Worm (Caenorhabditis elegans): Measurements from ENCODE around the gene nspa-9.
A peak's percentile ranks its signal among the peaks of the same experiment; 100 is the strongest.

nspa-9 gene

DNA sequence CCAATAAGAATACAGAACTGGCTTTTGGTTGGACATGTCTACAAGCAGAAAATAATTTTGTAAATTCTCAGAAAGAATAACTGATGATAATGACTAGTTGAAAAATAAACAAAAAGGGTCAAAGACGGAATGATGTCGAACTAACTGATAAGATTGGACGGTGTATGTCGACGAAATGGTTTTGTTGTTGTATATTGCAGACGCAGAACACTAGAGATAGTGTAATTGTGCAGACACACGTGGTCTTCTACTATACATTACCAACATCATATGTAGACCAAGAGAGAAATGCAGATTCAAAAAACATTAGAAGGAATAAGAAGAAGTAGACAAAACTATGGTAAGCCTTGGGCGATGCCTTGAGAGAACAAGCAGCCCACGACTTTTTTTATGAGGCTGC, 11.1 kb upstream of the nspa-9 start, which contains the start of the genes gst-42 and D1053.2 (continued):
- TF ChIP-seq unc-39 (tag; optimal IDR thresholded peaks at IDR 0.05) (no peak), elt-1 (tag; optimal IDR thresholded peaks at IDR 0.05) (no peak), fkh-10 (GFP tag; optimal IDR thresholded peaks at IDR 0.05) (no peak), fos-1 (tag; optimal IDR thresholded peaks at IDR 0.05) (no peak), skn-1 (tag; optimal IDR thresholded peaks at IDR 0.05) (peak; percentile 28)

DNA sequence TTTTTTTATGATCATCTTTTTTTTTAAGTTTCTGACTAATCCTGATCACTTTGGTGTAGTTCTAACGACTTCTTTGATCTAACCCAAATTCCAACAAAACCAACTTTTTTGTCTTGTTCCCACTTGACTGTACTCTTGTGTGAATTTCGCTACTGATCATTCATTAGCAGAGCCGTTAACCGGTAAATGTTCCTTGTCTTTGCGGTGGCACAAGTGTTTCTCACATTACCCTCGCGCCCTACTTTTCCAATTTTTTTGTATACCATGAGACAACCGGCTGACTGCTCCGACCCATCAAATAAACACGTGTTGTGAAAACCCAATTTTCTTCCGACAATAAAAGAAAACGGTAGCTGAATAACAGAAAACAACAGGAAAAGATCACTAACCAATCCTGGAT, 6.1 kb upstream of the nspa-9 start:
- no peak for TF ChIP-seq elt-1 (tag; optimal IDR thresholded peaks at IDR 0.05)

DNA sequence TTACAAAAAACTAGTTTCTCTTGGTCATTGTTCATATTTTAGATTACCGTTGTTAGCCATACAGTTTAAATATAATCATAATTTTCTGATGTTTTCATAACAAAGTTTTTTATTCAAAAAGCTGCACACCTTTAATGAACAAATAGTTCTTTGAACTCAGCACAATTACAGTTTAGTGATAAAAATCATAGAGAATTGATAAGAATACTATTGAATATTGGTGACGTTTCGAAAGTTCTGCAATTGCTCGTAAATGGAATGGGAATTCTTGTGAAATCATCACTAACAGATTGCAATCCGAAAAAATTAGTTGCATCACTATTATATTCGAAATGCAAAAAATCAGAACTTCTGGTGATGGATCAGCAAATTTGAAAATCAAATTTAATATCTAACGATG, 4.7 kb upstream of the nspa-9 start:
- peak; percentile 64 for TF ChIP-seq elt-2 (tag; optimal IDR thresholded peaks at IDR 0.05)
- TF ChIP-seq nhr-28 (tag; optimal IDR thresholded peaks at IDR 0.05): no peak
- TF ChIP-seq pqm-1 (tag; optimal IDR thresholded peaks at IDR 0.05): peak; percentile 57

DNA sequence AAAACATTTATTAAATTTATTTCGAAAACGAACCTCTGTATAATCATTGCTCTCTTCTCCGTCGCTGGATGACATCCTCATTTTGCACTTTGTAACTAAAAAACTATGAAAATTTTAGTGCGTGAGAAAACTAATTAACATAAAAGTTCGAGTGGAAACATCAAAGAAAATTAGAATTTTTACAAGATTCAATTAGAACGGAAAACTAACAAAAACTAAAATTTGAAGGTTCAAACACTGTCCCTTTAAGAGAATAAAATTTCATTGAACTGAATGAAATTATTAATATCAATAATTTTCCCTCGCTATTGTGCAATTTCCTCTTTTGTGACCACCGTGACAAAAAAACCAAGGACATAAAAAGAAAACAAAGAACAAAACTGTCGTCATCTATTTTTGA, 1.8 kb upstream of the nspa-9 start, which contains the start of gene D1053.3:
D1053.3 (minus strand) TSS at position 101 of the 400 bp plus-strand sequence.
- no peak for TF ChIP-seq hmg-11 (tag; optimal IDR thresholded peaks at IDR 0.05)
- TF ChIP-seq nhr-28 (tag; optimal IDR thresholded peaks at IDR 0.05): no peak
- TF ChIP-seq nhr-237 (tag; optimal IDR thresholded peaks at IDR 0.05): no peak
- no peak for TF ChIP-seq fkh-2 (tag; optimal IDR thresholded peaks at IDR 0.05)
- no peak for TF ChIP-seq snpc-4 (tag; optimal IDR thresholded peaks at IDR 0.05)

DNA sequence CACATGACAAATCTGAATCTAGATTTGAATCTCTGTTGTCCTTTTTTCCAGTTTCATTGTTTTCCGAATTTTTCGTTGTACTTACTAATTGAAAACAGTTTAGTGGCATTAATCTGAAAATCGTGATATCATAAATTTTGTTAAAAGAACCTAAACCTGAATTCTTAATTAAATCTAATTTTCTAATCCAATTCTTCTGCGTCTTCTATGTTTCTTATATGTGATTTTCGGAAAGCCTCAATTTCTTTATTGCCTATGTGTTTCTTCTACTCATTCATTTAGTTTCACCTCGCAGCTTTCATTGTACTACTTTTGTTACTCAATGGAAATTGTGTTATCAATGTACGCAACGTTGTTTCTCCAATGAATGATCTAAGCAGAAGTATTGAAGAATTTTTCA, 4.9 kb downstream of the nspa-9 start:
- TF ChIP-seq zag-1 (tag; optimal IDR thresholded peaks at IDR 0.05) (no peak), tbx-2 (tag; optimal IDR thresholded peaks at IDR 0.05) (no peak), fkh-10 (GFP tag; optimal IDR thresholded peaks at IDR 0.05) (no peak), nhr-28 (tag; optimal IDR thresholded peaks at IDR 0.05) (no peak), skn-1 (tag; optimal IDR thresholded peaks at IDR 0.05) (no peak), snpc-4 (tag; optimal IDR thresholded peaks at IDR 0.05) (no peak), elt-1 (tag; optimal IDR thresholded peaks at IDR 0.05) (no peak), ceh-9 (tag; optimal IDR thresholded peaks at IDR 0.05) (no peak), ceh-82 (tag; optimal IDR thresholded peaks at IDR 0.05) (no peak), fkh-2 (tag; optimal IDR thresholded peaks at IDR 0.05) (no peak), nhr-76 (tag; optimal IDR thresholded peaks at IDR 0.05) (no peak), nhr-237 (tag; optimal IDR thresholded peaks at IDR 0.05) (no peak), sea-2 (GFP tag; optimal IDR thresholded peaks at IDR 0.05) (no peak), nhr-43 (tag; optimal IDR thresholded peaks at IDR 0.05; ENCODE audit: poor library complexity, severe bottlenecking) (no peak), ztf-11 (tag; optimal IDR thresholded peaks at IDR 0.05) (no peak), hmg-11 (tag; optimal IDR thresholded peaks at IDR 0.05) (no peak), nhr-77 (tag; optimal IDR thresholded peaks at IDR 0.05) (no peak), lin-15B (tag; optimal IDR thresholded peaks at IDR 0.05) (no peak), daf-12 (tag; optimal IDR thresholded peaks at IDR 0.05) (no peak), egl-27 (tag; optimal IDR thresholded peaks at IDR 0.05) (no peak)

DNA sequence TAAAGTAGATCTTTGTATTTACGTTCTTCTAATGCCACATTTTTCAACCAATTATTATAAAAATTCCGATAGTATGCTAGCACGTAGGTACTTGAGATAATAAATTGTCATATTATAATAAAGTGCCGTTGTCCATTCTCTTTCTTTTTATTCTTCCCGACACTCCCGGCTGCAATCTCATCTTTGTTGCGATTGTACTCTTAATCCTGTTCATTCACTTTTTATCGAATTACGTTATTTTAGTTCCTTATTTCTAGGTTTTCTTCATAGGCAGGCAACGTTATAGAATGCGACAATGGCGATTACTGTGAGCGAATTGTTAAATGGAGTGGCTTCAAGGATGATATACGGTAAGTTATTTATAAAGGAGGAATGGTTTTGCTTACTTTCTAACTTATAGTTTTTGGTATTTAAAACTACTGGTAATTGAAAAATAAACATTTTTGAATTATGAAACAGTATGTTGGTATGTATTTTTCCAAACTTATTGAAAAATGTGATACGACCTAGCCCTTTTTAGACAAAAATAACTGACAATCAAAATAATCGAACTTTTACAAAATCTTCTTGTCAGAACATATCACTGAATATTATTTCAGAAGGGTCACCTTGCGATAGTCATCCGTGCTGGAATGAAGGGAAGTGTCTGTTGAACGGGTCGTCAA, 7.1 kb downstream of the nspa-9 start, which contains the start of gene C40H5.2:
C40H5.2 (plus strand) TSS at position 256 of the 665 bp plus-strand sequence.
- TF ChIP-seq egl-5 (tag; optimal IDR thresholded peaks at IDR 0.05) (no peak), fkh-10 (GFP tag; optimal IDR thresholded peaks at IDR 0.05) (peak; percentile 54)

DNA sequence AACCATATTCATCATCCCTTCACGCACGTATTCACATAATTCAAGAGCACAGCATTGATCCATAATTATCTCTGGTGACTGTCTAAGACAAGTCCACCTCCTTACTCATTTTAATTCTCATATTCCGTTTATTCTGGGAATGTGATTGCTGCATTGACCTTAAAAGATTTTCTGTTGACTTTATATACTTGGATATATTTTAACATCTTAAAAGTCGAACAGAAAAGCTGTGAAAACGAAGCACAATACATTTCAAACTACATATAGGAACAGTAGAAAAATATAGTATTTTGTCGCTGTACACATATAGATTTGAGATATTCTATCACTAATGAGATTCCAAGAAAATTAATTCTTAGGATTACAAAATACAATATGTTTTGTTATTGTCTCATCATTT, 13.4 kb downstream of the nspa-9 start:
- no peak for TF ChIP-seq ceh-28 (tag; optimal IDR thresholded peaks at IDR 0.05)
- TF ChIP-seq egl-27 (tag; optimal IDR thresholded peaks at IDR 0.05): no peak
- no peak for TF ChIP-seq nhr-28 (tag; optimal IDR thresholded peaks at IDR 0.05)
- TF ChIP-seq fkh-2 (tag; optimal IDR thresholded peaks at IDR 0.05): no peak
- TF ChIP-seq ceh-82 (tag; optimal IDR thresholded peaks at IDR 0.05): no peak
- TF ChIP-seq hmg-11 (tag; optimal IDR thresholded peaks at IDR 0.05): no peak
- no peak for TF ChIP-seq daf-12 (tag; optimal IDR thresholded peaks at IDR 0.05)
- no peak for TF ChIP-seq unc-39 (tag; optimal IDR thresholded peaks at IDR 0.05)
- no peak for TF ChIP-seq fos-1 (tag; optimal IDR thresholded peaks at IDR 0.05)
- no peak for TF ChIP-seq lsy-12 (tag; optimal IDR thresholded peaks at IDR 0.05)
- TF ChIP-seq sea-2 (GFP tag; optimal IDR thresholded peaks at IDR 0.05): no peak
- no peak for TF ChIP-seq elt-1 (tag; optimal IDR thresholded peaks at IDR 0.05)
- no peak for TF ChIP-seq nhr-77 (tag; optimal IDR thresholded peaks at IDR 0.05)
